Fruit fly (Drosophila melanogaster) whole organism, embryonic: Measurements from ENCODE around the gene CG43093.
A peak's percentile ranks its signal among the peaks of the same experiment; 100 is the strongest.

Experiments used
- Atf3 ChIP-seq: fragments of 200-800 bp; sonication (Bioruptor generic); optimal IDR thresholded peaks from 3 replicates; lab custom pipeline; 2016; ENCODE audit warnings: missing biosample characterization, missing genetic modification characterization
- C15 ChIP-seq: fragments of 200-800 bp; sonication (Bioruptor generic); IDR thresholded peaks from 3 replicates; pipeline ENCODE4 v1.3.6; 2022; ENCODE audit warnings: missing biosample characterization, missing genetic modification characterization
- CG11247 ChIP-seq: fragments of 200-800 bp; sonication (Bioruptor generic); IDR thresholded peaks from 2 replicates; pipeline ENCODE4 v1.3.6; 2022; ENCODE audit warnings: missing biosample characterization, missing genetic modification characterization
- CG11456 ChIP-seq: fragments of 200-800 bp; sonication (Bioruptor generic); IDR thresholded peaks from 3 replicates; pipeline ENCODE4 v1.3.6; 2022; ENCODE audit warnings: missing biosample characterization, missing genetic modification characterization
- CG11560 ChIP-seq: fragments of 200-800 bp; sonication (Bioruptor generic); IDR thresholded peaks from 3 replicates; pipeline ENCODE4 v1.3.6; 2022; ENCODE audit warnings: missing biosample characterization, missing genetic modification characterization
- CG11723 ChIP-seq: fragments of 200-800 bp; sonication (Bioruptor generic); optimal IDR thresholded peaks from 2 replicates; lab custom pipeline; 2017; ENCODE audit warnings: missing biosample characterization, mild to moderate bottlenecking, missing genetic modification characterization
- CG12104 ChIP-seq: fragments of 200-800 bp; sonication (Bioruptor generic); optimal IDR thresholded peaks from 3 replicates; lab custom pipeline; 2016; ENCODE audit warnings: missing biosample characterization, missing genetic modification characterization
- CG12236 ChIP-seq: fragments of 200-800 bp; sonication (Bioruptor generic); optimal IDR thresholded peaks from 2 replicates; lab custom pipeline; 2016; ENCODE audit warnings: missing biosample characterization, missing genetic modification characterization
- CG12659 ChIP-seq: fragments of 200-800 bp; sonication (Bioruptor generic); optimal IDR thresholded peaks from 3 replicates; lab custom pipeline; 2017; ENCODE audit warnings: mild to moderate bottlenecking, missing biosample characterization, missing genetic modification reagents, missing genetic modification characterization
- CG12769 ChIP-seq: fragments of 200-800 bp; sonication (Bioruptor generic); optimal IDR thresholded peaks from 2 replicates; lab custom pipeline; 2019; ENCODE audit warnings: missing biosample characterization, mild to moderate bottlenecking, missing genetic modification characterization, moderate library complexity
- CG15269 ChIP-seq: fragments of 200-800 bp; sonication (Bioruptor generic); optimal IDR thresholded peaks from 2 replicates; lab custom pipeline; 2018; ENCODE audit warnings: missing biosample characterization, mild to moderate bottlenecking, missing genetic modification characterization, moderate library complexity
- CG15601 ChIP-seq: fragments of 200-800 bp; sonication (Bioruptor generic); optimal IDR thresholded peaks from 3 replicates; lab custom pipeline; 2019; ENCODE audit warnings: missing biosample characterization, mild to moderate bottlenecking, missing genetic modification characterization, moderate library complexity
- CG16863 ChIP-seq: fragments of 200-800 bp; sonication (Bioruptor generic); optimal IDR thresholded peaks from 3 replicates; lab custom pipeline; 2016; ENCODE audit warnings: missing biosample characterization, missing genetic modification characterization
- CG17328 ChIP-seq: fragments of 200-800 bp; sonication (Bioruptor generic); IDR thresholded peaks from 2 replicates; pipeline ENCODE4 v1.3.6; 2022; ENCODE audit warnings: missing biosample characterization, missing genetic modification characterization
- CG17612 ChIP-seq: fragments of 200-800 bp; sonication (Bioruptor generic); IDR thresholded peaks from 2 replicates; pipeline ENCODE4 v1.3.6; 2022; ENCODE audit warnings: missing biosample characterization, missing genetic modification characterization
- CG17829 ChIP-seq: fragments of 200-800 bp; optimal IDR thresholded peaks from 2 replicates; lab custom pipeline; 2019; ENCODE audit warnings: missing biosample characterization, mild to moderate bottlenecking, missing genetic modification characterization, moderate library complexity
- CG18262 ChIP-seq: fragments of 200-800 bp; optimal IDR thresholded peaks from 3 replicates; lab custom pipeline; 2019; ENCODE audit warnings: missing biosample characterization, mild to moderate bottlenecking, missing genetic modification characterization, moderate library complexity
- CG31388 ChIP-seq: fragments of 200-800 bp; sonication (Bioruptor generic); optimal IDR thresholded peaks from 2 replicates; lab custom pipeline; 2016; ENCODE audit warnings: missing biosample characterization, missing genetic modification characterization
- CG33557 ChIP-seq: fragments of 200-800 bp; sonication (Bioruptor generic); optimal IDR thresholded peaks from 2 replicates; lab custom pipeline; 2019; ENCODE audit warnings: missing biosample characterization, mild to moderate bottlenecking, missing genetic modification characterization, moderate library complexity
- CG34376 ChIP-seq: fragments of 200-800 bp; sonication (Bioruptor generic); optimal IDR thresholded peaks from 2 replicates; lab custom pipeline; 2018; ENCODE audit warnings: missing biosample characterization, mild to moderate bottlenecking, missing genetic modification characterization
- CG4404 ChIP-seq: fragments of 200-800 bp; sonication (Bioruptor generic); IDR thresholded peaks from 2 replicates; pipeline ENCODE4 v1.3.6; 2022; ENCODE audit warnings: missing biosample characterization, missing genetic modification characterization
- CG6175 ChIP-seq: fragments of 200-800 bp; sonication (Bioruptor generic); IDR thresholded peaks from 3 replicates; pipeline ENCODE4 v1.3.6; 2022; ENCODE audit warnings: missing biosample characterization, missing genetic modification characterization
- CG7745 ChIP-seq: fragments of 200-800 bp; sonication (Bioruptor generic); optimal IDR thresholded peaks from 2 replicates; lab custom pipeline; 2018; ENCODE audit warnings: missing biosample characterization, mild to moderate bottlenecking, missing genetic modification characterization, moderate library complexity
- CG9215 ChIP-seq: fragments of 200-800 bp; sonication (Bioruptor generic); IDR thresholded peaks from 2 replicates; pipeline ENCODE4 v1.3.6; 2022; ENCODE audit warnings: missing biosample characterization, missing genetic modification characterization
- CG9437 ChIP-seq: fragments of 200-800 bp; sonication (Bioruptor generic); optimal IDR thresholded peaks from 2 replicates; lab custom pipeline; 2018; ENCODE audit warnings: missing biosample characterization, mild to moderate bottlenecking, missing genetic modification characterization
- CG9609 ChIP-seq: fragments of 200-800 bp; sonication (Bioruptor generic); optimal IDR thresholded peaks from 3 replicates; lab custom pipeline; 2016; ENCODE audit warnings: missing biosample characterization, missing genetic modification characterization
- CG9876 ChIP-seq: fragments of 200-800 bp; sonication (Bioruptor generic); optimal IDR thresholded peaks from 2 replicates; lab custom pipeline; 2016; ENCODE audit warnings: missing biosample characterization, missing genetic modification characterization
- Dad ChIP-seq: fragments of 200-800 bp; sonication (Bioruptor generic); optimal IDR thresholded peaks from 3 replicates; lab custom pipeline; 2016; ENCODE audit warnings: missing biosample characterization, missing genetic modification characterization
- GATAe ChIP-seq: fragments of 200-800 bp; sonication (Bioruptor generic); conservative IDR thresholded peaks from 2 replicates; pipeline ENCODE4 v1.3.6; 2022; ENCODE audit warnings: missing biosample characterization, missing genetic modification characterization
- Gsc ChIP-seq: fragments of 200-800 bp; sonication (Bioruptor generic); IDR thresholded peaks from 2 replicates; pipeline ENCODE4 v1.3.6; 2022; ENCODE audit warnings: missing biosample characterization, missing genetic modification characterization
- Oli ChIP-seq: fragments of 200-800 bp; sonication (Bioruptor generic); optimal IDR thresholded peaks from 2 replicates; lab custom pipeline; 2018; ENCODE audit warnings: missing biosample characterization, mild to moderate bottlenecking, missing genetic modification characterization, moderate library complexity
- Pdp1 ChIP-seq, 2 experiments: fragments of 200-800 bp; sonication (Bioruptor generic); optimal IDR thresholded peaks; 3 replicates each; lab custom pipeline; 2016; ENCODE audit warnings: missing biosample characterization in 2 of 2, missing genetic modification characterization in 2 of 2, mild to moderate bottlenecking in 1 of 2, moderate library complexity in 1 of 2
- br ChIP-seq: fragments of >200 bp; optimal IDR thresholded peaks from 2 replicates; lab custom pipeline; 2017
- chinmo ChIP-seq: fragments of 200-800 bp; sonication (Bioruptor generic); IDR thresholded peaks from 4 replicates; pipeline ENCODE4 v1.3.6; 2022; ENCODE audit warnings: missing biosample characterization, missing genetic modification characterization; ENCODE audit not compliant: partially characterized antibody
- disco-r ChIP-seq: fragments of 200-800 bp; sonication (Bioruptor generic); optimal IDR thresholded peaks from 2 replicates; lab custom pipeline; 2016; ENCODE audit warnings: missing biosample characterization, missing genetic modification characterization
- dmrt99B ChIP-seq: fragments of 200-800 bp; sonication (Bioruptor generic); optimal IDR thresholded peaks from 2 replicates; lab custom pipeline; 2018; ENCODE audit warnings: missing biosample characterization, mild to moderate bottlenecking, missing genetic modification characterization, moderate library complexity
- dpn ChIP-seq, 2 experiments: fragments of 200-800 bp; sonication (Bioruptor generic); optimal IDR thresholded peaks; 3 replicates each; lab custom pipeline; 2016; ENCODE audit warnings: missing biosample characterization in 2 of 2, missing genetic modification characterization in 2 of 2
- ftz-f1 ChIP-seq: fragments of 200-800 bp; sonication (Bioruptor generic); optimal IDR thresholded peaks from 2 replicates; lab custom pipeline; 2016; ENCODE audit warnings: missing biosample characterization, missing genetic modification characterization
- fu2 ChIP-seq: fragments of 200-800 bp; sonication (Bioruptor generic); optimal IDR thresholded peaks from 2 replicates; lab custom pipeline; 2016; ENCODE audit warnings: missing biosample characterization, missing genetic modification characterization
- gce ChIP-seq: fragments of 200-800 bp; sonication (Bioruptor generic); IDR thresholded peaks from 3 replicates; pipeline ENCODE4 v1.3.6; 2022; ENCODE audit warnings: missing biosample characterization, missing genetic modification characterization
- hb ChIP-seq: fragments of 200-800 bp; sonication (Bioruptor generic); IDR thresholded peaks from 3 replicates; pipeline ENCODE4 v1.3.6; 2022; ENCODE audit warnings: missing biosample characterization, missing genetic modification characterization; ENCODE audit not compliant: partially characterized antibody
- kay ChIP-seq: fragments of 200-800 bp; sonication (Bioruptor generic); optimal IDR thresholded peaks from 2 replicates; lab custom pipeline; 2016; ENCODE audit warnings: missing biosample characterization, missing genetic modification characterization
- lola ChIP-seq, 3 experiments: fragments of >200 bp in 2 of 3; fragments of 200-800 bp in 1 of 3; sonication (Bioruptor generic) in 1 of 3; optimal IDR thresholded peaks; 2 replicates each; lab custom pipeline; 2017 to 2019; ENCODE audit warnings: missing biosample characterization in 3 of 3, missing genetic modification characterization in 3 of 3, mild to moderate bottlenecking in 1 of 3, moderate library complexity in 1 of 3
- mld ChIP-seq: fragments of 200-800 bp; sonication (Bioruptor generic); IDR thresholded peaks from 3 replicates; pipeline ENCODE4 v1.3.6; 2022; ENCODE audit warnings: missing biosample characterization, missing genetic modification characterization; ENCODE audit not compliant: partially characterized antibody
- oc ChIP-seq: fragments of 200-800 bp; sonication (Bioruptor generic); optimal IDR thresholded peaks from 2 replicates; lab custom pipeline; 2018; ENCODE audit warnings: missing biosample characterization, mild to moderate bottlenecking, missing genetic modification characterization, moderate library complexity
- odd ChIP-seq: fragments of 200-800 bp; sonication (Bioruptor generic); optimal IDR thresholded peaks from 2 replicates; lab custom pipeline; 2017; ENCODE audit warnings: missing biosample characterization, mild to moderate bottlenecking, missing genetic modification characterization
- peb ChIP-seq: fragments of 200-800 bp; sonication (Bioruptor generic); IDR thresholded peaks from 2 replicates; pipeline ENCODE4 v1.3.6; 2022; ENCODE audit warnings: missing biosample characterization, missing genetic modification characterization
- sc ChIP-seq, 3 experiments: fragments of >200 bp in 2 of 3; fragments of 200-800 bp in 1 of 3; sonication (Bioruptor generic) in 1 of 3; optimal IDR thresholded peaks; 2 replicates in 2 of 3; 3 replicates in 1 of 3; lab custom pipeline; 2017; ENCODE audit warnings: mild to moderate bottlenecking in 1 of 3, missing biosample characterization in 1 of 3, missing genetic modification characterization in 1 of 3, missing genetic modification reagents in 1 of 3
- sd ChIP-seq: fragments of 200-800 bp; sonication (Bioruptor generic); optimal IDR thresholded peaks from 3 replicates; lab custom pipeline; 2018; ENCODE audit warnings: missing biosample characterization, mild to moderate bottlenecking, missing genetic modification characterization, moderate library complexity
- stc ChIP-seq: fragments of 200-800 bp; sonication (Bioruptor generic); IDR thresholded peaks from 2 replicates; pipeline ENCODE4 v1.3.6; 2022; ENCODE audit warnings: missing biosample characterization, missing genetic modification characterization
- vvl ChIP-seq: fragments of 200-800 bp; sonication (Bioruptor generic); IDR thresholded peaks from 2 replicates; pipeline ENCODE4 v1.3.6; 2022; ENCODE audit warnings: missing biosample characterization, missing genetic modification characterization

CG43093 gene

DNA sequence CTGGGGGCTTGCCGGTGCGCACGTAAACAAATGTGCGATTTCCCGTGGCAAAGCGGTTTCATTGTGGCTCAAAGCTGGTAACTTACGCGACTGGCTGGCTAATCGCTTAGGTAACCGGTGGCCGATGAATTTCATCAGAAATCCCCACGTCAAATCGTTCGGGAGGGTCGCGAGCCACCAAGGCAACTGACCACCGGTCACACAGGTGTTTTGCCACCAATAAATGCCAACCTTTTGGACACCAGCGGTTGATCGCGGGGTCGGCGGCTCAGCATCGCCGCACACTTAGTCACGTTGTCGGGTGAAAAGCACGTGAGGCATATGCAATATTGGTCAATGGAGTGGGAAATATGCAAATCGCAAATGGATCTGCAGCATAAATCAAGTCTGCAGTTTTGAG, 6.3 kb upstream of the CG43093 start (continued):
- TF ChIP-seq CG9876 (GFP tag; lab: Kevin White, UChicago) (no peak), CG11560 (tag; lab: Robert Waterston, UW) (no peak), CG15601 (tag; lab: Kevin White, UChicago) (no peak), C15 (GFP tag; lab: Robert Waterston, UW) (no peak), oc (tag; lab: Kevin White, UChicago) (peak; percentile 47), CG9215 (no peak), CG17612 (GFP tag; lab: Robert Waterston, UW) (no peak), CG17328 (GFP tag; lab: Robert Waterston, UW) (no peak), CG31388 (GFP tag; lab: Kevin White, UChicago) (no peak), CG4404 (GFP tag; lab: Robert Waterston, UW) (no peak), CG6175 (GFP tag; lab: Robert Waterston, UW) (no peak; the same call in 2 of the 3 replicates), fu2 (GFP tag; lab: Kevin White, UChicago) (no peak), CG9609 (GFP tag; lab: Kevin White, UChicago) (no peak), CG12104 (GFP tag; lab: Kevin White, UChicago) (no peak), CG18262 (tag; lab: Kevin White, UChicago) (no peak), disco-r (GFP tag; lab: Kevin White, UChicago) (no peak), sd (tag; lab: Kevin White, UChicago) (peak; percentile 72), CG12769 (peak; percentile 70), peb (GFP tag; lab: Robert Waterston, UW) (no peak), hb (GFP tag; lab: Robert Waterston, UW) (no peak), dmrt99B (tag; lab: Kevin White, UChicago) (no peak), CG17829 (tag; lab: Kevin White, UChicago) (no peak), stc (GFP tag; lab: Robert Waterston, UW) (no peak), Pdp1 (GFP tag; optimal IDR thresholded peaks at IDR 0.05; lab: Kevin White, UChicago) (peak in 1 of 2 experiments; percentile 50), Atf3 (no peak), kay (GFP tag; lab: Kevin White, UChicago) (no peak), lola (GFP tag; optimal IDR thresholded peaks at IDR 0.05; lab: Kevin White, UChicago) (no peak), GATAe (GFP tag; lab: Robert Waterston, UW) (no peak), CG15269 (tag; lab: Kevin White, UChicago) (peak; percentile 55), CG11723 (GFP tag; lab: Kevin White, UChicago) (no peak), CG34376 (GFP tag; lab: Kevin White, UChicago) (no peak), vvl (GFP tag; lab: Robert Waterston, UW) (peak; percentile 63; the same call in 1 of the 2 replicates), ftz-f1 (GFP tag; lab: Kevin White, UChicago) (no peak), CG7745 (tag; lab: Kevin White, UChicago) (no peak), CG33557 (GFP tag; lab: Kevin White, UChicago) (no peak), CG12659 (GFP tag; lab: Kevin White, UChicago) (no peak), sc (optimal IDR thresholded peaks at IDR 0.05; lab: Kevin White, UChicago) (no peak), sc (GFP tag; optimal IDR thresholded peaks at IDR 0.05; lab: Kevin White, UChicago) (no peak), mld (GFP tag; lab: Robert Waterston, UW) (0 out of 3 replicates have a peak, but pooled peaks have one; percentile 25), CG12236 (GFP tag; lab: Kevin White, UChicago) (no peak), Dad (GFP tag; lab: Kevin White, UChicago) (no peak), gce (GFP tag; lab: Robert Waterston, UW) (no peak), odd (GFP tag; lab: Kevin White, UChicago) (no peak), dpn (GFP tag; optimal IDR thresholded peaks at IDR 0.05; lab: Kevin White, UChicago) (no peak), CG16863 (no peak), br (lab: Kevin White, UChicago) (no peak), CG11247 (GFP tag; lab: Robert Waterston, UW) (no peak), CG9437 (no peak), Gsc (GFP tag; lab: Robert Waterston, UW) (no peak), CG11456 (no peak), Oli (tag; lab: Kevin White, UChicago) (no peak), chinmo (GFP tag; lab: Robert Waterston, UW) (peak; percentile 88)
